Fruit fly (Drosophila melanogaster): Measurements from ENCODE around the gene barr.

The barr gene

dm6 chr2L:20065516-20065915 lies 4.3 kb upstream of the barr start, which contains the start of gene vls:
TSS of gene vls (minus strand) at chr2L:20065679.
- TF ChIP-seq cic (GFP tag; optimal IDR thresholded peaks at IDR 0.05), result no peak
- no peak for TF ChIP-seq Clk (GFP tag; optimal IDR thresholded peaks at IDR 0.05)
- TF ChIP-seq CG14711 (tag; optimal IDR thresholded peaks at IDR 0.05), result peak; percentile 89
- TF ChIP-seq cnc (optimal IDR thresholded peaks at IDR 0.05), result no peak
- no peak for TF ChIP-seq pad (GFP tag; optimal IDR thresholded peaks at IDR 0.05)
- no peak for TF ChIP-seq CG5204 (GFP tag; optimal IDR thresholded peaks at IDR 0.05)
- no peak for TF ChIP-seq CG11617 (GFP tag; optimal IDR thresholded peaks at IDR 0.05)
- no peak for TF ChIP-seq Mnt (GFP tag; optimal IDR thresholded peaks at IDR 0.05)

- TF ChIP-seq toe (GFP tag; optimal IDR thresholded peaks at IDR 0.05), result no peak
- TF ChIP-seq CG33017 (tag; optimal IDR thresholded peaks at IDR 0.05), result no peak
- no peak for TF ChIP-seq Hr96 (GFP tag; optimal IDR thresholded peaks at IDR 0.05)
- TF ChIP-seq CG1620 (GFP tag; optimal IDR thresholded peaks at IDR 0.05), result no peak
- no peak for TF ChIP-seq CG7045 (GFP tag; optimal IDR thresholded peaks at IDR 0.05)
- no peak for TF ChIP-seq CG11617 (GFP tag; optimal IDR thresholded peaks at IDR 0.05)
- no peak for TF ChIP-seq CG14711 (tag; optimal IDR thresholded peaks at IDR 0.05)
- TF ChIP-seq Mnt (GFP tag; optimal IDR thresholded peaks at IDR 0.05), result no peak
- TF ChIP-seq CG7101 (tag; optimal IDR thresholded peaks at IDR 0.05), result no peak
- TF ChIP-seq cnc (optimal IDR thresholded peaks at IDR 0.05), result no peak
Measured at dm6 chr2L:20057391-20057790, 3.8 kb downstream of the barr start.

dm6 chr2L:20051172-20051893 lies 9.8 kb downstream of the barr start:
- no peak for TF ChIP-seq tj (GFP tag; optimal IDR thresholded peaks at IDR 0.05)
- TF ChIP-seq CG7045 (GFP tag; optimal IDR thresholded peaks at IDR 0.05), result no peak
- no peak for TF ChIP-seq cnc (optimal IDR thresholded peaks at IDR 0.05)
- TF ChIP-seq pad (GFP tag; optimal IDR thresholded peaks at IDR 0.05), result no peak
- TF ChIP-seq Hr96 (GFP tag; optimal IDR thresholded peaks at IDR 0.05), result no peak
- no peak for TF ChIP-seq CG5204 (GFP tag; optimal IDR thresholded peaks at IDR 0.05)
- no peak for TF ChIP-seq CG12768 (GFP tag; optimal IDR thresholded peaks at IDR 0.05)
- TF ChIP-seq toe (GFP tag; optimal IDR thresholded peaks at IDR 0.05), result no peak
- no peak for TF ChIP-seq Mnt (GFP tag; optimal IDR thresholded peaks at IDR 0.05)

dm6 chr2L:20027382-20027919 lies 33.7 kb downstream of the barr start, which contains the start of gene sNPF:
TSS of gene sNPF (plus strand) at chr2L:20027915.
- TF ChIP-seq Hr96 (GFP tag; optimal IDR thresholded peaks at IDR 0.05), result peak; percentile 8
- peak; percentile 10 for TF ChIP-seq cic (GFP tag; optimal IDR thresholded peaks at IDR 0.05)
- no peak for TF ChIP-seq pad (GFP tag; optimal IDR thresholded peaks at IDR 0.05)
- TF ChIP-seq CG5204 (GFP tag; optimal IDR thresholded peaks at IDR 0.05), result peak; percentile 54
- peak; percentile 10 for TF ChIP-seq CG7101 (tag; optimal IDR thresholded peaks at IDR 0.05)
- no peak for TF ChIP-seq bab1 (GFP tag; optimal IDR thresholded peaks at IDR 0.05)
- TF ChIP-seq toe (GFP tag; optimal IDR thresholded peaks at IDR 0.05), result peak; percentile 45
- no peak for TF ChIP-seq Mnt (GFP tag; optimal IDR thresholded peaks at IDR 0.05)
- TF ChIP-seq ovo (GFP tag; optimal IDR thresholded peaks at IDR 0.05), result no peak
- TF ChIP-seq CG11617 (GFP tag; optimal IDR thresholded peaks at IDR 0.05), result peak; percentile 7
- TF ChIP-seq CG14711 (tag; optimal IDR thresholded peaks at IDR 0.05), result no peak
- peak; percentile 42 for TF ChIP-seq CG7045 (GFP tag; optimal IDR thresholded peaks at IDR 0.05)
- TF ChIP-seq CG33017 (tag; optimal IDR thresholded peaks at IDR 0.05), result peak; percentile 59
- no peak for TF ChIP-seq cnc (optimal IDR thresholded peaks at IDR 0.05)

- TF ChIP-seq kay (GFP tag; ENCODE audit: borderline replicate concordance), result peak; percentile 25
- no peak for TF ChIP-seq bab1 (GFP tag; optimal IDR thresholded peaks at IDR 0.05)
- no peak for TF ChIP-seq CG5204 (GFP tag; optimal IDR thresholded peaks at IDR 0.05)
Measured at dm6 chr2L:20026351-20026849, 34.8 kb downstream of the barr start.

dm6 chr2L:20025711-20026110 lies 35.5 kb downstream of the barr start, which contains the start of gene AANATL3:
TSS of gene AANATL3 (minus strand) at chr2L:20025811.
- TF ChIP-seq bab1 (GFP tag; optimal IDR thresholded peaks at IDR 0.05) (no peak), CG11617 (GFP tag; optimal IDR thresholded peaks at IDR 0.05) (no peak), CG14711 (tag; optimal IDR thresholded peaks at IDR 0.05) (no peak), CG1620 (GFP tag; optimal IDR thresholded peaks at IDR 0.05) (no peak), ovo (GFP tag; optimal IDR thresholded peaks at IDR 0.05) (no peak), Mnt (GFP tag; optimal IDR thresholded peaks at IDR 0.05) (no peak), cic (GFP tag; optimal IDR thresholded peaks at IDR 0.05) (no peak), Crg-1 (GFP tag; optimal IDR thresholded peaks at IDR 0.05) (no peak), Hr96 (GFP tag; optimal IDR thresholded peaks at IDR 0.05) (no peak)

dm6 chr2L:20024333-20024732 lies 36.8 kb downstream of the barr start:
- no peak for TF ChIP-seq Clk (GFP tag; optimal IDR thresholded peaks at IDR 0.05)
- TF ChIP-seq Mnt (GFP tag; optimal IDR thresholded peaks at IDR 0.05), result no peak
- no peak for TF ChIP-seq CG1620 (GFP tag; optimal IDR thresholded peaks at IDR 0.05)
- no peak for TF ChIP-seq cic (GFP tag; optimal IDR thresholded peaks at IDR 0.05)
- no peak for TF ChIP-seq CG5204 (GFP tag; optimal IDR thresholded peaks at IDR 0.05)
- TF ChIP-seq kay (GFP tag; ENCODE audit: borderline replicate concordance), result no peak
- TF ChIP-seq Hr96 (GFP tag; optimal IDR thresholded peaks at IDR 0.05), result no peak
- no peak for TF ChIP-seq CG7045 (GFP tag; optimal IDR thresholded peaks at IDR 0.05)
- no peak for TF ChIP-seq CG14711 (tag; optimal IDR thresholded peaks at IDR 0.05)
- TF ChIP-seq CG11617 (GFP tag; optimal IDR thresholded peaks at IDR 0.05), result no peak
- no peak for TF ChIP-seq ovo (GFP tag; optimal IDR thresholded peaks at IDR 0.05)
- no peak for TF ChIP-seq CG12768 (GFP tag; optimal IDR thresholded peaks at IDR 0.05)
- no peak for TF ChIP-seq CG7101 (tag; optimal IDR thresholded peaks at IDR 0.05)
- TF ChIP-seq toe (GFP tag; optimal IDR thresholded peaks at IDR 0.05), result no peak
- no peak for TF ChIP-seq Crg-1 (GFP tag; optimal IDR thresholded peaks at IDR 0.05)

All from whole organism, adult.